Worm (Caenorhabditis elegans) whole organism, L3 larva: ENCODE results near the gene C05B5.17.

Source experiments
- R02D3.7 ChIP-seq: fragments of 150-350 bp; optimal IDR thresholded peaks from 2 replicates; lab custom pipeline; 2014; ENCODE audit warnings: missing biosample characterization, missing genetic modification characterization
- ama-1 ChIP-seq: fragments of 150-350 bp; optimal IDR thresholded peaks from 2 replicates; lab custom pipeline; 2018
- ceh-16 ChIP-seq: sonication (generic microtip); optimal IDR thresholded peaks from 2 replicates; lab custom pipeline; 2017; ENCODE audit warnings: missing biosample characterization, missing genetic modification characterization
- elt-1 ChIP-seq: fragments of 150-350 bp; optimal IDR thresholded peaks from 2 replicates; lab custom pipeline; 2014; ENCODE audit warnings: missing biosample characterization, missing genetic modification characterization
- eor-1 ChIP-seq, 2 experiments: fragments of 150-350 bp; optimal IDR thresholded peaks; 2 replicates each; lab custom pipeline; 2014 to 2018; ENCODE audit warnings: missing biosample characterization in 2 of 2, missing genetic modification characterization in 2 of 2
- fkh-10 ChIP-seq: sonication (generic microtip); optimal IDR thresholded peaks from 2 replicates; lab custom pipeline; 2017; ENCODE audit warnings: missing biosample characterization, missing genetic modification reagents, missing genetic modification characterization
- lin-15B ChIP-seq: fragments of 150-350 bp; optimal IDR thresholded peaks from 2 replicates; lab custom pipeline; 2014; ENCODE audit warnings: missing biosample characterization, missing genetic modification characterization
- lin-39 ChIP-seq: fragments of 150-350 bp; optimal IDR thresholded peaks from 2 replicates; lab custom pipeline; 2018; ENCODE audit warnings: missing biosample characterization, missing genetic modification reagents, missing genetic modification characterization
- nfya-1 ChIP-seq: sonication (generic microtip); optimal IDR thresholded peaks from 2 replicates; lab custom pipeline; 2017; ENCODE audit warnings: missing genetic modification characterization, mild to moderate bottlenecking, missing compliant biosample characterization, antibody characterized with exemption, moderate library complexity; ENCODE audit not compliant: insufficient read depth
- nhr-12 ChIP-seq: fragments of 150-350 bp; optimal IDR thresholded peaks from 2 replicates; lab custom pipeline; 2014; ENCODE audit warnings: missing biosample characterization, missing genetic modification characterization
- pha-4 ChIP-seq: fragments of 150-350 bp; optimal IDR thresholded peaks from 2 replicates; lab custom pipeline; 2014; ENCODE audit warnings: missing biosample characterization, missing genetic modification reagents, missing genetic modification characterization
- skn-1 ChIP-seq: fragments of 150-350 bp; optimal IDR thresholded peaks from 2 replicates; lab custom pipeline; 2014; ENCODE audit warnings: missing biosample characterization, missing genetic modification characterization
- snpc-4 ChIP-seq: fragments of 150-350 bp; optimal IDR thresholded peaks from 2 replicates; lab custom pipeline; 2014; ENCODE audit warnings: missing biosample characterization, missing genetic modification characterization
- unc-62 ChIP-seq: fragments of 150-350 bp; sonication (generic microtip); optimal IDR thresholded peaks from 4 replicates; lab custom pipeline; 2014; ENCODE audit warnings: missing biosample characterization, missing genetic modification reagents, missing genetic modification characterization

- TF ChIP-seq pha-4 (tag; lab: Kevin White, UChicago), result peak; percentile 5
- no peak for TF ChIP-seq R02D3.7 (tag; lab: Kevin White, UChicago)
- TF ChIP-seq elt-1 (tag; lab: Kevin White, UChicago), result no peak
- no peak for TF ChIP-seq ceh-16
- no peak for TF ChIP-seq nhr-12 (tag; lab: Kevin White, UChicago)
- TF ChIP-seq snpc-4 (tag; lab: Kevin White, UChicago), result peak; percentile 25
- TF ChIP-seq ama-1 (lab: Kevin White, UChicago), result no peak
- TF ChIP-seq nfya-1 (tag; lab: Kevin White, UChicago), result peak; percentile 77
- no peak for TF ChIP-seq lin-39 (tag; lab: Kevin White, UChicago)
- TF ChIP-seq eor-1 (tag; optimal IDR thresholded peaks at IDR 0.05; lab: Kevin White, UChicago), result no peak
- peak; percentile 86 for TF ChIP-seq fkh-10 (GFP tag; lab: Kevin White, UChicago)
- peak; percentile 28 for TF ChIP-seq lin-15B (tag; lab: Kevin White, UChicago)
- peak; percentile 21 for TF ChIP-seq skn-1 (tag; lab: Kevin White, UChicago)
- TF ChIP-seq unc-62 (GFP tag; lab: Kevin White, UChicago), result no peak
Measured at ce11 chrIII:10016413-10017051, 17.4 kb upstream of the C05B5.17 start, which contains the start of gene rgs-1.
